Fruit fly (Drosophila melanogaster) whole organism, prepupa: ENCODE data around the gene CG4520.

ENCODE experiments used
- Hr39 ChIP-seq: fragments of 200-800 bp; sonication (Bioruptor generic); optimal IDR thresholded peaks from 2 replicates; lab custom pipeline; 2016; ENCODE audit warnings: missing biosample characterization, missing genetic modification characterization
- Sox102F ChIP-seq: fragments of 200-800 bp; sonication (Bioruptor generic); optimal IDR thresholded peaks from 2 replicates; lab custom pipeline; 2016; ENCODE audit warnings: missing biosample characterization, mild to moderate bottlenecking, missing genetic modification characterization

DNA sequence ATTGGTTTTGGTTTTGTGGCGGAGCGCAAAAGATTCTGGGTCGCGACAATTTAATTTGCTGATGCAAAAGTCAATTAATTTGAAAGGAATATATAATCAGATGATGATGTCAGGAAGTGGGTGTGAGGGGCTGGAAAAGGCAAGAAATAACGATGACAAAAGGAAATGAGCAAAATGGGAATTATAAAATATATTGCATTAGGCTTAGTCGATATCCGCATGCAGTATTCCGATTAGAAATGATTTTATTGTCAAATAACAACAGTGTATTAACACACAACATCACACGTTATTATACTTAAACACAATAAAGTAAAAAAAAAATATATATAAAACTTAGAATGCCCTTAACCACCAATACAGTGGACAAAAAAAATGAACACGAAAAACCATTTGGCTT, 13.0 kb upstream of the CG4520 start, which contains the start of gene CG34274:
- no peak for TF ChIP-seq Sox102F (GFP tag; lab: Kevin White, UChicago)
- no peak for TF ChIP-seq Hr39
